Worm (Caenorhabditis elegans): ENCODE results near the gene T09F3.2.

DNA sequence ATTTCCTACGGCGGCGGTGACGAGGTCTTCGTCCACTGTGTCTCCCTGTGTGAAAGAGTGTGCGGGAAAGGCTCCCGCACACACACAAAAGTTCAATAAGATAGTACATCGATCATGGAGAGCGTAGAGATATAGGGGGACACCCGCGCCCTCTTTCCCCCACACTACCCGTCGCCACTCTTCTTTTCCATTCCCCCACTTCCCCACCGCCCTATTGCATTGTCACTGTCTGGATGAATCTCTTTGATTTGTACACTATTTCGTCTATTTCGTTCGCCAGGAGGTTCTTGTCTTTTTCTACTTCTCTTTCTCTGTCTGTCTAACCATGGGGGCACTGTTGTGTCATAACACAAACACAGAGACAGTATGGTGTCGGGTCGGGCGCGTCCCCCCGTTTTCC is 8.7 kb upstream of the T09F3.2 start:
- TF ChIP-seq F13H6.1 (tag; optimal IDR thresholded peaks at IDR 0.05) (peak; percentile 24), unc-3 (GFP tag; conservative IDR thresholded peaks at IDR 0.05) (no peak), unc-3 (tag; optimal IDR thresholded peaks at IDR 0.05) (no peak), ceh-18 (tag; optimal IDR thresholded peaks at IDR 0.05) (peak; percentile 58)
